Fruit fly (Drosophila melanogaster) whole organism, prepupa: ENCODE results near the gene Hydr2.
"Not testable (repeated sequence)": the region's sequence is repeated elsewhere in the genome, so short reads cannot be mapped to it uniquely, and the experiment has no call there.

Experiments
- CG10669 ChIP-seq: fragments of 200-800 bp; sonication (Bioruptor generic); optimal IDR thresholded peaks from 3 replicates; lab custom pipeline; 2018; ENCODE audit warnings: missing biosample characterization, mild to moderate bottlenecking, missing genetic modification characterization, moderate library complexity
- CG11902 ChIP-seq: fragments of 200-800 bp; sonication (Bioruptor generic); optimal IDR thresholded peaks from 3 replicates; lab custom pipeline; 2016; ENCODE audit warnings: missing biosample characterization, missing genetic modification characterization
- CG15336 ChIP-seq: fragments of 200-800 bp; sonication (Bioruptor generic); IDR thresholded peaks from 2 replicates; pipeline ENCODE4 v1.3.6; 2022; ENCODE audit warnings: missing biosample characterization, missing genetic modification characterization
- CG3032 ChIP-seq: fragments of 200-800 bp; optimal IDR thresholded peaks from 2 replicates; lab custom pipeline; 2019; ENCODE audit warnings: missing biosample characterization, mild to moderate bottlenecking, missing genetic modification characterization, moderate library complexity
- CG34406 ChIP-seq: fragments of 200-800 bp; sonication (Bioruptor generic); optimal IDR thresholded peaks from 3 replicates; lab custom pipeline; 2016; ENCODE audit warnings: missing biosample characterization, missing genetic modification characterization
- CG3919 ChIP-seq: fragments of 200-800 bp; sonication (Bioruptor generic); optimal IDR thresholded peaks from 3 replicates; lab custom pipeline; 2016; ENCODE audit warnings: missing biosample characterization, missing genetic modification characterization
- CG4318 ChIP-seq: fragments of 200-800 bp; sonication (Bioruptor generic); optimal IDR thresholded peaks from 3 replicates; lab custom pipeline; 2017; ENCODE audit warnings: missing biosample characterization, mild to moderate bottlenecking, missing genetic modification characterization
- CG6163 ChIP-seq: fragments of 200-800 bp; sonication (Bioruptor generic); IDR thresholded peaks from 3 replicates; pipeline ENCODE4 v1.3.6; 2022; ENCODE audit warnings: missing biosample characterization, missing genetic modification characterization
- CG6792 ChIP-seq: fragments of 200-800 bp; sonication (Bioruptor generic); optimal IDR thresholded peaks from 3 replicates; lab custom pipeline; 2016; ENCODE audit warnings: missing biosample characterization, missing genetic modification characterization
- CG6854 ChIP-seq: fragments of 200-800 bp; sonication (Bioruptor generic); optimal IDR thresholded peaks from 2 replicates; lab custom pipeline; 2017; ENCODE audit warnings: missing biosample characterization, mild to moderate bottlenecking, missing genetic modification characterization
- CG8119 ChIP-seq: fragments of 200-800 bp; sonication (Bioruptor generic); IDR thresholded peaks from 3 replicates; pipeline ENCODE4 v1.3.6; 2022; ENCODE audit warnings: missing biosample characterization, missing genetic modification characterization
- Eip75B ChIP-seq: fragments of 200-800 bp; sonication (Bioruptor generic); optimal IDR thresholded peaks from 3 replicates; lab custom pipeline; 2016; ENCODE audit warnings: missing biosample characterization, missing genetic modification characterization
- Eip78C ChIP-seq: fragments of 200-800 bp; sonication (Bioruptor generic); peaks from one replicate; lab custom pipeline; 2016; ENCODE audit warnings: missing biosample characterization, missing genetic modification characterization
- Ets21C ChIP-seq: fragments of 200-800 bp; sonication (Bioruptor generic); optimal IDR thresholded peaks from 3 replicates; lab custom pipeline; 2016; ENCODE audit warnings: missing biosample characterization, missing genetic modification characterization
- Ets96B ChIP-seq: fragments of 200-800 bp; optimal IDR thresholded peaks from 2 replicates; lab custom pipeline; 2019; ENCODE audit warnings: missing biosample characterization, mild to moderate bottlenecking, missing genetic modification characterization, moderate library complexity
- Hr38 ChIP-seq: sonication (Bioruptor generic); optimal IDR thresholded peaks from 2 replicates; lab custom pipeline; 2016; ENCODE audit warnings: missing biosample characterization, missing genetic modification characterization
- Hr39 ChIP-seq: fragments of 200-800 bp; sonication (Bioruptor generic); optimal IDR thresholded peaks from 2 replicates; lab custom pipeline; 2016; ENCODE audit warnings: missing biosample characterization, missing genetic modification characterization
- Hr4 ChIP-seq: fragments of 200-800 bp; sonication (Bioruptor generic); optimal IDR thresholded peaks from 3 replicates; lab custom pipeline; 2016; ENCODE audit warnings: missing biosample characterization, missing genetic modification characterization
- Smox ChIP-seq: fragments of 200-800 bp; sonication (Bioruptor generic); optimal IDR thresholded peaks from 3 replicates; lab custom pipeline; 2016; ENCODE audit warnings: missing biosample characterization, missing genetic modification characterization
- achi ChIP-seq: fragments of 200-800 bp; sonication (Bioruptor generic); optimal IDR thresholded peaks from 3 replicates; lab custom pipeline; 2016; ENCODE audit warnings: missing biosample characterization, missing genetic modification characterization
- dac ChIP-seq: fragments of 200-800 bp; sonication (Bioruptor generic); optimal IDR thresholded peaks from 2 replicates; lab custom pipeline; 2017; ENCODE audit warnings: missing biosample characterization, mild to moderate bottlenecking, missing genetic modification characterization
- eg ChIP-seq: fragments of 200-800 bp; sonication (Bioruptor generic); IDR thresholded peaks from 3 replicates; pipeline ENCODE4 v1.3.6; 2022; ENCODE audit warnings: missing biosample characterization, missing genetic modification characterization
- fd85E ChIP-seq: fragments of 200-800 bp; sonication (Bioruptor generic); optimal IDR thresholded peaks from 3 replicates; lab custom pipeline; 2016; ENCODE audit warnings: missing biosample characterization, missing genetic modification characterization
- fkh ChIP-seq: fragments of 200-800 bp; sonication (Bioruptor generic); optimal IDR thresholded peaks from 3 replicates; lab custom pipeline; 2017; ENCODE audit warnings: missing biosample characterization, mild to moderate bottlenecking, missing genetic modification characterization, moderate library complexity
- salr ChIP-seq, 2 experiments: fragments of 200-800 bp; sonication (Bioruptor generic); optimal IDR thresholded peaks; 3 replicates each; lab custom pipeline; 2016 to 2018; ENCODE audit warnings: missing biosample characterization in 2 of 2, missing genetic modification characterization in 2 of 2, mild to moderate bottlenecking in 1 of 2
- vri ChIP-seq: fragments of 200-800 bp; sonication (Bioruptor generic); optimal IDR thresholded peaks from 3 replicates; lab custom pipeline; 2016; ENCODE audit warnings: missing biosample characterization, mild to moderate bottlenecking, missing genetic modification characterization

Gene Hydr2

DNA sequence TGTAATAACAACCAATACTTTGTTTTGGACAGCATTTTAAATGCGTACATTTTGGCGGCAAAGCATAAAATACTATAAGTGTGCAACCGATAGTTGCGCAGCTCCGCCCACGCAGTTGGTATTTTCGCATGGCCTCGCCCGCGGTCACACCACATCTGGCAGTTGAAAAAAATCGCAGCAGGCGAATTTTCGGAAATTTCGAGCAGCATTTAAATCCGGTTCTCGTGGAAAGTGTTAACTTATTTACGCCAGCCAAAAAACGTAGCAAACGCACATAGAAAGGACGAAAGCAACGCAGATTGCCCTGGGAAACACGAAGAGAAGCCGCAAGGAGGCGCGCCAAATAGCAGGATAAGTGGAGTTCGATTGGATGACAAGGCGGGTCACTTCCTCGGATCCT lies at the start of gene Hydr2:
Gene Hydr2, plus strand, starts transcription at position 156 of the 400 bp plus-strand sequence.
- not testable (repeated sequence) for TF ChIP-seq CG6163 (GFP tag; lab: Robert Waterston, UW); CG6854 (GFP tag; lab: Kevin White, UChicago); CG34406
- TF ChIP-seq, all 60 proteins: peak for 0; not testable (repeated sequence) for 60

DNA sequence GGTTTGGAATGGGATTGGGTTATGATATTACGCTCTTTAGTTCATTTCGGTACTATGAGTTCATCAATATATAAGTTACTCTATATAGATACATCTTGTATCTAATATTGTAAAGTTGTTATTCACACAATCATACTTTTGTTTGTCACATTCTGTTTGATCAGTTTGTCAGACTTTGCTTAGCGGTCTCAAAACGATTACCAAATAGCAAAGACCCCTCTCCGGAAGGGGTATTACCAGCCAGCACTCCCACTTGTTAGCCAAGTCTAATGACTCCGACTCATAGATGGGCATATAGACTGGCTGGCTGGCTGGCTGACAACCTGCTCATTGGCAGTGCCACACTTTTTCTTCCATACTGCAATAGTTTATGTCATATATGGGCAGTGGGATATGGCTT lies 49.3 kb upstream of the Hydr2 start:
- no peak for TF ChIP-seq CG4318 (GFP tag; lab: Kevin White, UChicago)
- peak; percentile 64 for TF ChIP-seq fkh (GFP tag; lab: Kevin White, UChicago)

DNA sequence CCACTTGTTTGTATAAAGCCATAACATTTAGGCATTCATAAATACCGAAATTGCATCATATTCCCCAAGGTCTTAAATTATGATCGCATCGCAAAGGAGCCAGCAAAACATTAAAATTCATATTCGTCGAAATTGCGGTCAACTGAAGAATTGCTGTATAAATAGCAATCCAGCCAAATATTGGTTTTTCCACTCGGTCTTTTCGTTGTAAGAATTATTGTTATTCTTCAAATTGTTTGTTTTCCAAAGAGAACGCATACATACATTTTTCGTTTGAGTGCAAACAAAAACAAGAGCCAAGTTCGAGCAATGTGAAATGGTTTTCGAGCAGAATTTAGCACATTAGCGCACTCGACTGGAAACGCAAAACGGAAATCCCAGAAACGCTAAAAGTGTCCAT lies 48.6 kb upstream of the Hydr2 start:
- TF ChIP-seq fkh (GFP tag; lab: Kevin White, UChicago) (peak; percentile 55), CG3919 (no peak)
- TF ChIP-seq, all 60 proteins: peak for 1

DNA sequence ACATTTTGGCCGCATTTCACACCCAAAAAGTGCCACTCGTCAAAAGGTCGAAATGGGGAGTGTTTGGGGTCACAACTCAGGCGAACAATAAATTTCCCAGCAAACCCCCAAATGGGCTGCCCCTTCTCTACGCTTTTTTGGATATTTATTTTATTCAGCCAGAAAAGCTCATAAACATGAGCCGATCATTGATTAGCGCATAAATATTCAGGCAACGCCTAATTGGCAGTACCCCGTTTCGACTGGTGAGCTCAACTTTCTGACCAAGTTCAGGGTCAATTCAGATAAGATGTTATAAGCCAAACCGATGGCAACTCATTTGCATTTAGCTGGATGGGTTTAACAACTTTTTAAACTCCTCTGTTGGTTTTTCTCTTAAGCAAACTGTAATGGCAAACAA lies 43.8 kb upstream of the Hydr2 start:
- TF ChIP-seq CG15336 (GFP tag; lab: Robert Waterston, UW) (no peak), CG6854 (GFP tag; lab: Kevin White, UChicago) (no peak)

DNA sequence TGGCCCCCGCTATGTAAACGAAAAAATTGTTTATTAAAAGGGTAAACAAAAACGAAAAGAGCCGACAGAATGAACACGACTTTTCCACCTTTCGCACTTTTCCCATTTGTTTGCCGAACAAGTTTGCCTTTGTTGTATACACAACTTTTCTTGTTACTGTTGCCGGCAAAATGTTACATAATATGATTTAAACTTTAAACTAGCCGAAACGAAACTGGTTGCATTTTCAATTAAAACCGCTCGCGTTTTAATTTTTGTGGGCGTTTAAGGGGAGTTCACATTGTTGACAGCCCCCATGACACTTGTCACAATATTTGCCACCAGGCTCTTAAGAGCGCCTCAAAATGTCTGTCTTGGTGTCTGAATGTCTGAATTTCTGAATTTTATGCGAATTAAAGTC lies 42.6 kb upstream of the Hydr2 start:
- TF ChIP-seq Smox (GFP tag; lab: Kevin White, UChicago) (no peak), Hr39 (GFP tag; lab: Kevin White, UChicago) (no peak), fkh (GFP tag; lab: Kevin White, UChicago) (peak; percentile 41)

DNA sequence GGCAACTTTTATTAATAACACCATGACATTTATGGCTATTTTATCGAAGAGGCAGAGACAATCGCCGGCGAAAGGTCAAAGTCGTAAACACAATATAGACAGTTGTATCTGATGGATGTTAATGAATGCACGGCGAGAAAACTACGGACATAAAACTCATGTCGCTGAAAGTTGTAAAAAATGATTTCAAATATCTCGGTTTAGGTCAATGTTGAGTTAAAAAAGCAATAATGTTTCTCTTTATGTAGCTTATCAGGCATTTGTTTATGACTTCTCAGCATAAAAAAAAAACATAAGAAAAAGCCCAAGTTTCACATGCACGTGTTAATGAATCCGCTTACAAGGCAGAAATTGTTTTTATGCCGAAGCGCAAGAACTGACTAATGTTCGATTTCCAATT lies 42.1 kb upstream of the Hydr2 start:
- TF ChIP-seq CG8119 (GFP tag; lab: Robert Waterston, UW) (no peak), Eip78C (GFP tag; lab: Kevin White, UChicago) (no peak), Hr4 (GFP tag; lab: Kevin White, UChicago) (no peak), fd85E (GFP tag; lab: Kevin White, UChicago) (no peak), vri (GFP tag; lab: Kevin White, UChicago) (no peak), achi (GFP tag; lab: Kevin White, UChicago) (no peak), Hr38 (no peak), CG4318 (GFP tag; lab: Kevin White, UChicago) (no peak), Ets96B (no peak), CG15336 (GFP tag; lab: Robert Waterston, UW) (no peak), CG3032 (tag; lab: Kevin White, UChicago) (no peak), CG6163 (GFP tag; lab: Robert Waterston, UW) (no peak), fkh (GFP tag; lab: Kevin White, UChicago) (no peak), dac (GFP tag; lab: Kevin White, UChicago) (no peak)

- TF ChIP-seq CG10669 (GFP tag; lab: Kevin White, UChicago) (no peak), fkh (GFP tag; lab: Kevin White, UChicago) (peak; percentile 80)
These were observed 41.7 kb upstream of the Hydr2 start for dm6 chr2L:3121745-3122144.

- TF ChIP-seq CG11902 (GFP tag; lab: Kevin White, UChicago) (no peak), CG6792 (GFP tag; lab: Kevin White, UChicago) (no peak), eg (no peak), Ets21C (GFP tag; lab: Kevin White, UChicago) (no peak), CG34406 (no peak), salr (GFP tag; optimal IDR thresholded peaks at IDR 0.05; lab: Kevin White, UChicago) (no peak), Eip75B (GFP tag; lab: Kevin White, UChicago) (no peak)
These were observed 41.2 kb upstream of the Hydr2 start for dm6 chr2L:3122216-3122615.
